Worm (Caenorhabditis elegans) whole organism, midembryonic: ENCODE measurements around the gene nhr-36.

Experiments
- T22C8.4 ChIP-seq: fragments of 200-800 bp; sonication (Bioruptor generic); IDR thresholded peaks from 2 replicates; pipeline ENCODE4 v1.3.6; 2022; ENCODE audit warnings: missing genetic modification characterization, missing compliant biosample characterization
- cog-1 ChIP-seq: sonication (generic microtip); optimal IDR thresholded peaks from 2 replicates; lab custom pipeline; 2016; ENCODE audit warnings: missing genetic modification characterization, missing compliant biosample characterization
- flt-1 ChIP-seq: fragments of 200-800 bp; sonication (Bioruptor generic); IDR thresholded peaks from 2 replicates; pipeline ENCODE4 v1.3.6; 2022; ENCODE audit warnings: missing genetic modification characterization, missing compliant biosample characterization
- klf-2 ChIP-seq: fragments of 200-800 bp; sonication (Bioruptor generic); conservative IDR thresholded peaks from 2 replicates; pipeline ENCODE4 v1.3.6; 2022; ENCODE audit warnings: missing genetic modification reagents, missing genetic modification characterization, missing compliant biosample characterization
- ref-1 ChIP-seq: fragments of 200-800 bp; sonication (Bioruptor generic); conservative IDR thresholded peaks from 2 replicates; pipeline ENCODE4 v1.3.6; 2022; ENCODE audit warnings: missing genetic modification reagents, missing genetic modification characterization, missing compliant biosample characterization
- tab-1 ChIP-seq: fragments of 200-800 bp; sonication (Bioruptor generic); IDR thresholded peaks from 2 replicates; pipeline ENCODE4 v1.3.6; 2022; ENCODE audit warnings: missing genetic modification characterization, missing compliant biosample characterization

DNA sequence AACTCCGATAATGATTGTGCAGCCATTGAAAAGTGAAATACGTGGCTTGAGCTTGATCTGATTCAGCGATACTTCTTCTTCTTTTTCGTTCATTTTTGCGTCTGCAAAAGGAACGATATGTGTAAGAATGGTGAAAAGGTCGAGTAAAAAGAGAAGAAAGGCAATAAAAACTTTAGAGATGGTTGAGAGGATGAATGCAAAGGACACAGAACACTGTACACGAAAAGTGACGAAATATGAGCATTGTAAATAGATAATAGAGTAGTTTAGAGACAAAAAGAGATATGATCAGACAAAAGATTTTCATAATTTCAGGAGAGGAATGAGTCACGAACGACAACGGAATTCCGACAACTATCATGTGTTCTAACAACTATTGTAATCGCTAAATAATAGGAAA is 15.1 kb downstream of the nhr-36 start, which contains the start of gene aat-2:
- no peak for TF ChIP-seq cog-1 (tag; lab: Kevin White, UChicago)
- TF ChIP-seq flt-1 (GFP tag; lab: Robert Waterston, UW) = no peak
- TF ChIP-seq ref-1 (GFP tag; lab: Robert Waterston, UW) = no peak
- TF ChIP-seq klf-2 (GFP tag; lab: Robert Waterston, UW) = no peak
- TF ChIP-seq tab-1 (GFP tag; lab: Robert Waterston, UW) = no peak
- TF ChIP-seq T22C8.4 (GFP tag; lab: Robert Waterston, UW) = no peak
